Fruit fly (Drosophila melanogaster) whole organism, prepupa: ENCODE measurements around the gene CG32590.

Experiments
- CG16779 ChIP-seq: fragments of 200-800 bp; sonication (Bioruptor generic); optimal IDR thresholded peaks from 3 replicates; lab custom pipeline; 2017; ENCODE audit warnings: missing biosample characterization, mild to moderate bottlenecking, missing genetic modification characterization
- CG6792 ChIP-seq: fragments of 200-800 bp; sonication (Bioruptor generic); optimal IDR thresholded peaks from 3 replicates; lab custom pipeline; 2016; ENCODE audit warnings: missing biosample characterization, missing genetic modification characterization
- dsx ChIP-seq: fragments of 200-800 bp; optimal IDR thresholded peaks from 3 replicates; lab custom pipeline; 2019; ENCODE audit warnings: missing biosample characterization, mild to moderate bottlenecking, missing genetic modification characterization, moderate library complexity; ENCODE audit not compliant: poor library complexity, severe bottlenecking

dm6 chrX:14844657-14845056 lies 5.8 kb upstream of the CG32590 start, which contains the start of gene CG12539:
- TF ChIP-seq CG16779 (tag; lab: Kevin White, UChicago) (no peak), dsx (GFP tag; lab: Kevin White, UChicago) (no peak), CG6792 (GFP tag; lab: Kevin White, UChicago) (no peak)
